Worm (Caenorhabditis elegans) whole organism, L4 larva: ENCODE results near the gene F28H7.3.
A peak's percentile ranks its signal among the peaks of the same experiment; 100 is the strongest.

Source experiments
- F26F4.8 ChIP-seq: fragments of 200-800 bp; sonication (Bioruptor generic); conservative IDR thresholded peaks from 2 replicates; pipeline ENCODE4 v1.3.6; 2022; ENCODE audit warnings: missing genetic modification characterization, missing compliant biosample characterization
- F37D6.2 ChIP-seq: sonication (generic microtip); optimal IDR thresholded peaks from 2 replicates; lab custom pipeline; 2016; ENCODE audit warnings: mild to moderate bottlenecking, missing genetic modification characterization, missing compliant biosample characterization
- F49E8.2 ChIP-seq: sonication (generic microtip); optimal IDR thresholded peaks from 2 replicates; lab custom pipeline; 2016; ENCODE audit warnings: missing compliant biosample characterization, mild to moderate bottlenecking, missing genetic modification characterization, borderline replicate concordance
- Y48G9A.11 ChIP-seq: fragments of 200-800 bp; sonication (Bioruptor generic); IDR thresholded peaks from 2 replicates; pipeline ENCODE4 v1.3.6; 2022; ENCODE audit warnings: missing genetic modification reagents, missing genetic modification characterization, missing compliant biosample characterization
- Y75B8A.6 ChIP-seq: fragments of 200-800 bp; sonication (Bioruptor generic); IDR thresholded peaks from 2 replicates; pipeline ENCODE4 v1.3.6; 2022; ENCODE audit warnings: missing genetic modification reagents, missing genetic modification characterization, missing compliant biosample characterization
- aly-2 ChIP-seq: sonication (generic microtip); optimal IDR thresholded peaks from 2 replicates; lab custom pipeline; 2018; ENCODE audit warnings: missing biosample characterization, missing genetic modification characterization
- arid-1 ChIP-seq: fragments of 200-800 bp; sonication (Bioruptor generic); conservative IDR thresholded peaks from 2 replicates; pipeline ENCODE4 v1.3.6; 2022; ENCODE audit warnings: missing genetic modification reagents, missing genetic modification characterization, missing compliant biosample characterization
- ceh-20 ChIP-seq: fragments of 200-800 bp; sonication (Bioruptor generic); IDR thresholded peaks from 2 replicates; pipeline ENCODE4 v1.3.6; 2022; ENCODE audit warnings: missing genetic modification reagents, missing genetic modification characterization, missing compliant biosample characterization
- ceh-28 ChIP-seq: fragments of 150-350 bp; optimal IDR thresholded peaks from 2 replicates; lab custom pipeline; 2014; ENCODE audit warnings: missing biosample characterization, missing genetic modification reagents, missing genetic modification characterization
- ceh-32 ChIP-seq: sonication (generic microtip); optimal IDR thresholded peaks from 2 replicates; lab custom pipeline; 2016; ENCODE audit warnings: mild to moderate bottlenecking, missing genetic modification characterization, missing compliant biosample characterization; ENCODE audit not compliant: poor library complexity
- ceh-82 ChIP-seq: sonication (generic microtip); optimal IDR thresholded peaks from 2 replicates; lab custom pipeline; 2017; ENCODE audit warnings: missing biosample characterization, missing genetic modification characterization
- cey-2 ChIP-seq: sonication (generic microtip); optimal IDR thresholded peaks from 3 replicates; lab custom pipeline; 2017; ENCODE audit warnings: missing genetic modification characterization, mild to moderate bottlenecking, missing compliant biosample characterization, antibody characterized with exemption, borderline replicate concordance; ENCODE audit not compliant: insufficient read depth
- ctbp-1 ChIP-seq: fragments of 200-800 bp; sonication (Bioruptor generic); IDR thresholded peaks from 2 replicates; pipeline ENCODE4 v1.3.6; 2022; ENCODE audit warnings: missing genetic modification reagents, missing genetic modification characterization, missing compliant biosample characterization
- dpl-1 ChIP-seq: fragments of 150-350 bp; optimal IDR thresholded peaks from 2 replicates; lab custom pipeline; 2014; ENCODE audit warnings: missing biosample characterization, missing genetic modification reagents, missing genetic modification characterization
- duxl-1 ChIP-seq: sonication (generic microtip); optimal IDR thresholded peaks from 2 replicates; lab custom pipeline; 2016; ENCODE audit warnings: mild to moderate bottlenecking, missing genetic modification characterization, moderate library complexity, missing compliant biosample characterization; ENCODE audit not compliant: poor library complexity
- dve-1 ChIP-seq: sonication (generic microtip); optimal IDR thresholded peaks from 2 replicates; lab custom pipeline; 2017; ENCODE audit warnings: antibody characterized with exemption, mild to moderate bottlenecking, missing genetic modification characterization, missing compliant biosample characterization; ENCODE audit not compliant: insufficient read depth
- egl-43 ChIP-seq: fragments of 200-800 bp; sonication (Bioruptor generic); IDR thresholded peaks from 2 replicates; pipeline ENCODE4 v1.3.6; 2022; ENCODE audit warnings: missing genetic modification reagents, missing genetic modification characterization, missing compliant biosample characterization
- hif-1 ChIP-seq, 2 experiments: sonication (generic microtip); optimal IDR thresholded peaks; 2 replicates each; lab custom pipeline; 2016 to 2017; ENCODE audit warnings: missing compliant biosample characterization in 2 of 2, missing genetic modification characterization in 2 of 2, missing genetic modification reagents in 2 of 2, missing genotype in 2 of 2, mild to moderate bottlenecking in 1 of 2
- hlh-11 ChIP-seq: fragments of 200-800 bp; sonication (Bioruptor generic); optimal IDR thresholded peaks from 2 replicates; lab custom pipeline; 2018; ENCODE audit warnings: mild to moderate bottlenecking, missing genetic modification characterization, missing compliant biosample characterization
- hmg-1.1 ChIP-seq: fragments of 200-800 bp; sonication (Bioruptor generic); IDR thresholded peaks from 2 replicates; pipeline ENCODE4 v1.3.6; 2022; ENCODE audit warnings: missing genetic modification reagents, missing genetic modification characterization, missing compliant biosample characterization
- jun-1 ChIP-seq: fragments of 150-350 bp; optimal IDR thresholded peaks from 2 replicates; lab custom pipeline; 2014; ENCODE audit warnings: missing biosample characterization, missing genetic modification reagents, missing genetic modification characterization
- lin-1 ChIP-seq: fragments of 200-800 bp; sonication (Bioruptor generic); IDR thresholded peaks from 2 replicates; pipeline ENCODE4 v1.3.6; 2022; ENCODE audit warnings: missing genetic modification reagents, missing genetic modification characterization, missing compliant biosample characterization
- lin-29 ChIP-seq: fragments of 200-800 bp; sonication (Bioruptor generic); IDR thresholded peaks from 2 replicates; pipeline ENCODE4 v1.3.6; 2022; ENCODE audit warnings: missing genetic modification reagents, missing genetic modification characterization, missing compliant biosample characterization
- lin-38 ChIP-seq: fragments of 200-800 bp; sonication (Bioruptor generic); IDR thresholded peaks from 2 replicates; pipeline ENCODE4 v1.3.6; 2022; ENCODE audit warnings: missing genetic modification reagents, missing genetic modification characterization, missing compliant biosample characterization
- lir-3 ChIP-seq: sonication (generic microtip); optimal IDR thresholded peaks from 2 replicates; lab custom pipeline; 2016; ENCODE audit warnings: mild to moderate bottlenecking, missing genetic modification characterization, missing compliant biosample characterization
- mes-2 ChIP-seq: sonication (generic microtip); optimal IDR thresholded peaks from 2 replicates; lab custom pipeline; 2016; ENCODE audit warnings: missing genotype, mild to moderate bottlenecking, missing genetic modification characterization, missing compliant biosample characterization; ENCODE audit not compliant: poor library complexity, severe bottlenecking
- mxl-2 ChIP-seq: fragments of 200-800 bp; sonication (Bioruptor generic); conservative IDR thresholded peaks from 2 replicates; pipeline ENCODE4 v1.3.6; 2022; ENCODE audit warnings: missing genetic modification reagents, missing genetic modification characterization, missing compliant biosample characterization
- mxl-3 ChIP-seq: fragments of 200-800 bp; sonication (Bioruptor generic); optimal IDR thresholded peaks from 2 replicates; lab custom pipeline; 2018; ENCODE audit warnings: mild to moderate bottlenecking, missing genetic modification characterization, missing compliant biosample characterization
- nhr-28 ChIP-seq: fragments of 150-350 bp; optimal IDR thresholded peaks from 2 replicates; lab custom pipeline; 2014; ENCODE audit warnings: missing biosample characterization, missing genetic modification characterization
- nhr-42 ChIP-seq: fragments of 200-800 bp; sonication (Bioruptor generic); IDR thresholded peaks from 2 replicates; pipeline ENCODE4 v1.3.6; 2022; ENCODE audit warnings: missing genetic modification characterization, missing compliant biosample characterization
- nhr-6 ChIP-seq: fragments of 150-350 bp; optimal IDR thresholded peaks from 2 replicates; lab custom pipeline; 2014; ENCODE audit warnings: missing biosample characterization, missing genetic modification characterization
- nhr-76 ChIP-seq: fragments of 150-350 bp; optimal IDR thresholded peaks from 2 replicates; lab custom pipeline; 2014; ENCODE audit warnings: missing biosample characterization, missing genetic modification characterization
- nhr-77 ChIP-seq: fragments of 150-350 bp; optimal IDR thresholded peaks from 2 replicates; lab custom pipeline; 2014; ENCODE audit warnings: missing biosample characterization, missing genetic modification characterization
- pha-4 ChIP-seq, 2 experiments: fragments of 150-350 bp in 1 of 2; fragments of 200-800 bp in 1 of 2; sonication (Bioruptor generic) in 1 of 2; IDR thresholded peaks in 1 of 2; optimal IDR thresholded peaks in 1 of 2; 2 replicates each; pipeline versions ENCODE4 v1.3.6 to Lab custom; 2014 to 2022; ENCODE audit warnings: missing genetic modification characterization in 2 of 2, missing genetic modification reagents in 2 of 2, missing biosample characterization in 1 of 2, missing compliant biosample characterization in 1 of 2
- pqm-1 ChIP-seq: sonication (generic microtip); optimal IDR thresholded peaks from 2 replicates; lab custom pipeline; 2017; ENCODE audit warnings: missing biosample characterization, missing genetic modification characterization
- rbr-2 ChIP-seq: sonication (generic microtip); optimal IDR thresholded peaks from 2 replicates; lab custom pipeline; 2016; ENCODE audit warnings: missing genotype, missing genetic modification characterization, missing compliant biosample characterization
- saeg-2 ChIP-seq: fragments of 200-800 bp; sonication (Bioruptor generic); IDR thresholded peaks from 2 replicates; pipeline ENCODE4 v1.3.6; 2022; ENCODE audit warnings: missing genetic modification reagents, missing genetic modification characterization, missing compliant biosample characterization
- sdz-12 ChIP-seq: fragments of 200-800 bp; sonication (Bioruptor generic); optimal IDR thresholded peaks from 2 replicates; lab custom pipeline; 2018; ENCODE audit warnings: mild to moderate bottlenecking, missing genetic modification characterization, missing compliant biosample characterization
- set-16 ChIP-seq: fragments of 200-800 bp; sonication (Bioruptor generic); IDR thresholded peaks from 2 replicates; pipeline ENCODE4 v1.3.6; 2022; ENCODE audit warnings: missing genetic modification reagents, missing genetic modification characterization, missing compliant biosample characterization
- snpc-1.2 ChIP-seq: fragments of 200-800 bp; sonication (Bioruptor generic); IDR thresholded peaks from 2 replicates; pipeline ENCODE4 v1.3.6; 2022; ENCODE audit warnings: missing genetic modification reagents, missing genetic modification characterization, missing compliant biosample characterization
- spr-3 ChIP-seq: fragments of 200-800 bp; sonication (Bioruptor generic); optimal IDR thresholded peaks from 2 replicates; lab custom pipeline; 2018; ENCODE audit warnings: mild to moderate bottlenecking, missing genetic modification characterization, missing compliant biosample characterization
- tra-1 ChIP-seq: fragments of 200-800 bp; sonication (Bioruptor generic); IDR thresholded peaks from 2 replicates; pipeline ENCODE4 v1.3.6; 2022; ENCODE audit warnings: missing genetic modification reagents, missing genetic modification characterization, missing compliant biosample characterization
- unc-62 ChIP-seq, 3 experiments: fragments of 150-350 bp in 1 of 3; sonication (generic microtip); optimal IDR thresholded peaks in 2 of 3; peaks in 1 of 3; 1 replicate in 1 of 3; 2 replicates in 2 of 3; lab custom pipeline; 2014 to 2017; ENCODE audit warnings: missing biosample characterization in 3 of 3, missing genetic modification characterization in 3 of 3, missing genetic modification reagents in 3 of 3, missing genotype in 1 of 3
- ztf-11 ChIP-seq: fragments of 150-350 bp; optimal IDR thresholded peaks from 2 replicates; lab custom pipeline; 2014; ENCODE audit warnings: missing biosample characterization, missing genetic modification characterization
- ztf-7 ChIP-seq: fragments of 150-350 bp; optimal IDR thresholded peaks from 2 replicates; lab custom pipeline; 2014; ENCODE audit warnings: missing biosample characterization, missing genetic modification characterization

The F28H7.3 gene

ce11 chrV:10720303-10720847 lies 30.2 kb downstream of the F28H7.3 start:
- no peak for TF ChIP-seq nhr-42
- TF ChIP-seq sdz-12 (GFP tag; lab: Kevin White, UChicago) = no peak
- no peak for TF ChIP-seq ctbp-1 (GFP tag; lab: Robert Waterston, UW)
- no peak for TF ChIP-seq lin-38 (GFP tag; lab: Robert Waterston, UW)
- TF ChIP-seq ceh-28 (tag; lab: Kevin White, UChicago) = no peak
- no peak for TF ChIP-seq F49E8.2 (tag; lab: Kevin White, UChicago)
- TF ChIP-seq arid-1 = no peak
- no peak for TF ChIP-seq pha-4 (GFP tag; IDR thresholded peaks at IDR 0.05; lab: Robert Waterston, UW)
- TF ChIP-seq pha-4 (tag; optimal IDR thresholded peaks at IDR 0.05; lab: Kevin White, UChicago) = no peak
- no peak for TF ChIP-seq mxl-2 (GFP tag; lab: Robert Waterston, UW)
- TF ChIP-seq Y48G9A.11 (GFP tag; lab: Robert Waterston, UW) = no peak
- peak; percentile 21; the same call in 1 of the 2 replicates for TF ChIP-seq ceh-20 (GFP tag; lab: Robert Waterston, UW)
- no peak for TF ChIP-seq jun-1 (tag; lab: Kevin White, UChicago)
- TF ChIP-seq unc-62 (GFP tag; optimal IDR thresholded peaks at IDR 0.05 in 1 of 2; lab: Kevin White, UChicago) = peak in 1 of 2 experiments; percentile 80
- TF ChIP-seq unc-62 (tag; optimal IDR thresholded peaks at IDR 0.05; lab: Kevin White, UChicago) = no peak
- no peak for TF ChIP-seq ceh-82 (tag; lab: Kevin White, UChicago)
- no peak for TF ChIP-seq duxl-1 (tag; lab: Kevin White, UChicago)

DNA sequence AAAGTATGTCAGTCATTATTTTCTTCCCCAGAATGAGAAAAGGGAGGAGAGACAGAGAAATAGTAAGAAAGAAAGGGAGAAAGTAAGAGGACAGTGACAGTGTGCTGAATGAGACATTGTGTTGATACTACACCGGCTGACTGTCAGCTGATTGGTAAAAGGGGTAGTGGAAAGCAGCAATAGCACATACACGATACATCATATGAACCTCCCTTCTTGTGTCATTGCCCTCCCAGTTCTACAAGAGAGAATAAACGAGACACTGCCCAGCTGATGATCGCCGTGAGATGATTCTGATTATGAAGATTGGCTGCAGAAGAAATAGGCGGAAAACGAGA lies 30.8 kb downstream of the F28H7.3 start:
- TF ChIP-seq hlh-11 (tag; lab: Kevin White, UChicago) (peak; percentile 84), egl-43 (GFP tag; lab: Robert Waterston, UW) (no peak), rbr-2 (tag; lab: Kevin White, UChicago) (peak; percentile 14), nhr-28 (tag; lab: Kevin White, UChicago) (peak; percentile 98), spr-3 (GFP tag; lab: Kevin White, UChicago) (no peak), ctbp-1 (GFP tag; lab: Robert Waterston, UW) (no peak), sdz-12 (GFP tag; lab: Kevin White, UChicago) (no peak), ztf-11 (tag; lab: Kevin White, UChicago) (no peak), snpc-1.2 (GFP tag; lab: Robert Waterston, UW) (no peak), aly-2 (no peak), hmg-1.1 (GFP tag; lab: Robert Waterston, UW) (no peak; the same call in 1 of the 2 replicates), nhr-76 (tag; lab: Kevin White, UChicago) (no peak), mxl-3 (GFP tag; lab: Kevin White, UChicago) (peak; percentile 62), hif-1 (tag; optimal IDR thresholded peaks at IDR 0.05; lab: Kevin White, UChicago) (peak in 1 of 2 experiments; percentile 60), nhr-77 (tag; lab: Kevin White, UChicago) (peak; percentile 71), saeg-2 (GFP tag; lab: Robert Waterston, UW) (0 out of 2 replicates have a peak, but pooled peaks have one; percentile 7), tra-1 (GFP tag; lab: Robert Waterston, UW) (peak; percentile 69; the same call in 1 of the 2 replicates), pqm-1 (tag; lab: Kevin White, UChicago) (peak; percentile 34), ztf-7 (tag; lab: Kevin White, UChicago) (peak; percentile 44), mes-2 (tag; lab: Kevin White, UChicago) (no peak), F37D6.2 (no peak), Y75B8A.6 (GFP tag; lab: Robert Waterston, UW) (no peak), lir-3 (no peak), mxl-2 (GFP tag; lab: Robert Waterston, UW) (no peak), dpl-1 (GFP tag; lab: Kevin White, UChicago) (peak; percentile 22), jun-1 (tag; lab: Kevin White, UChicago) (peak; percentile 25), nhr-6 (tag; lab: Kevin White, UChicago) (no peak), lin-38 (GFP tag; lab: Robert Waterston, UW) (no peak), ceh-32 (no peak), lin-29 (GFP tag; lab: Robert Waterston, UW) (no peak), lin-1 (peak; percentile 40; the same call in 1 of the 2 replicates), unc-62 (GFP tag; optimal IDR thresholded peaks at IDR 0.05 in 1 of 2; lab: Kevin White, UChicago) (peak in 1 of 2 experiments; percentile 87), unc-62 (tag; optimal IDR thresholded peaks at IDR 0.05; lab: Kevin White, UChicago) (no peak), pha-4 (GFP tag; IDR thresholded peaks at IDR 0.05; lab: Robert Waterston, UW) (0 out of 2 replicates have a peak, but pooled peaks have one; percentile 3), pha-4 (tag; optimal IDR thresholded peaks at IDR 0.05; lab: Kevin White, UChicago) (no peak), dve-1 (tag; lab: Kevin White, UChicago) (peak; percentile 83), set-16 (no peak; the same call in 1 of the 2 replicates), cey-2 (peak; percentile 76), F26F4.8 (GFP tag; lab: Robert Waterston, UW) (no peak)
